Worm (Caenorhabditis elegans): ENCODE results near the gene srw-38.

Gene srw-38

DNA sequence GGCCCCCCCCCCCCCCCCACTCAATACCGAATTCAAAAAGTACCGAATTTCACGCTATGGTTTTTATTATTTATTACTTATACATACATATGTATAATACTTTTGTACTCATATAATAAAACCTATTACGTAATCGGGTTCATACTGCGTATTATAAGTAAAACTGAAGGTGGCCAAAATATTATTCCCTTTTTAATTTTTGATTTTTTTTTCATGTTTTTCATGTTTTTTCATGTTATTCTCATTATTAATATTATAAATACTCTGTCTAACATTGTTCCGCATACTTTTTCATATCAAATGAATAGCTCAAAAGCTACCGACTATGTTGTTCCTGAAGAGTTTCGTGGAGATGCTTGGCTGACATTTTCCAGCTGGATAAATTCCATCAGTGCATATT is at the start of gene srw-38:
Gene srw-38 (plus strand): TSS at position 301 of the 400 bp plus-strand sequence.
- TF ChIP-seq hmg-4 (GFP tag; optimal IDR thresholded peaks at IDR 0.05) (no peak), scrt-1 (GFP tag; IDR thresholded peaks at IDR 0.05) (no peak), F13C5.2 (tag; optimal IDR thresholded peaks at IDR 0.05) (no peak), ceh-13 (GFP tag; optimal IDR thresholded peaks at IDR 0.05) (no peak), tbx-37 (GFP tag; conservative IDR thresholded peaks at IDR 0.05) (no peak), flt-1 (GFP tag; IDR thresholded peaks at IDR 0.05) (no peak), tra-4 (tag; optimal IDR thresholded peaks at IDR 0.05) (no peak), ama-1 (optimal IDR thresholded peaks at IDR 0.05) (no peak), sea-1 (GFP tag; conservative IDR thresholded peaks at IDR 0.05) (no peak), B0310.2 (tag; optimal IDR thresholded peaks at IDR 0.05) (no peak), ceh-36 (tag; optimal IDR thresholded peaks at IDR 0.05) (no peak), ets-7 (tag; optimal IDR thresholded peaks at IDR 0.05) (no peak), hnd-1 (tag; optimal IDR thresholded peaks at IDR 0.05) (no peak), tbx-11 (GFP tag; IDR thresholded peaks at IDR 0.05) (no peak), pes-1 (GFP tag; IDR thresholded peaks at IDR 0.05) (no peak), hmbx-1 (tag; optimal IDR thresholded peaks at IDR 0.05) (no peak), aly-1 (tag; optimal IDR thresholded peaks at IDR 0.05) (no peak)

DNA sequence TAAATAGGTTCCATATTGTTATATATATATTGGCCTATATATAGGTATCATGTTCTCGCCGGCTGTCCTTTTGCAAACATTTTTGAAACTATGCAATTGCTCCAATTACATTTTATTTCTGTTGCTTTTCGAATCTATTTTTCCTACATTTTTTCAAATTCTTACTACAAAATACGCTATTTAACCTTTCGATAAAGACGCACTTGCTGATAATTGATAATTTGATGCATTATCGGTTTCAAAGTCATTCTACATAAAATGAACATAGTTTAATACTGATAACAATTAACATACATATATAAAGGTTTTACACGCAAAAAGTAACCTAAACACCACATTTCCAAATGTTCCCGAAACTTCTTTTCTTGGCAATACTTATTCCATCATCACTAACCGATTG is 47.9 kb upstream of the srw-38 start, which contains the start of gene clec-258:
Gene clec-258 (plus strand): TSS at position 81 of the 400 bp plus-strand sequence.
- TF ChIP-seq hmg-4 (GFP tag; optimal IDR thresholded peaks at IDR 0.05) (no peak), ets-7 (tag; optimal IDR thresholded peaks at IDR 0.05) (no peak), hmbx-1 (tag; optimal IDR thresholded peaks at IDR 0.05) (no peak), scrt-1 (GFP tag; IDR thresholded peaks at IDR 0.05) (no peak), ceh-36 (tag; optimal IDR thresholded peaks at IDR 0.05) (no peak), tbx-37 (GFP tag; conservative IDR thresholded peaks at IDR 0.05) (no peak), ceh-13 (GFP tag; optimal IDR thresholded peaks at IDR 0.05) (no peak), sea-1 (GFP tag; conservative IDR thresholded peaks at IDR 0.05) (no peak), F13C5.2 (tag; optimal IDR thresholded peaks at IDR 0.05) (no peak), pes-1 (GFP tag; IDR thresholded peaks at IDR 0.05) (no peak), tra-4 (tag; optimal IDR thresholded peaks at IDR 0.05) (no peak), hnd-1 (tag; optimal IDR thresholded peaks at IDR 0.05) (no peak)

DNA sequence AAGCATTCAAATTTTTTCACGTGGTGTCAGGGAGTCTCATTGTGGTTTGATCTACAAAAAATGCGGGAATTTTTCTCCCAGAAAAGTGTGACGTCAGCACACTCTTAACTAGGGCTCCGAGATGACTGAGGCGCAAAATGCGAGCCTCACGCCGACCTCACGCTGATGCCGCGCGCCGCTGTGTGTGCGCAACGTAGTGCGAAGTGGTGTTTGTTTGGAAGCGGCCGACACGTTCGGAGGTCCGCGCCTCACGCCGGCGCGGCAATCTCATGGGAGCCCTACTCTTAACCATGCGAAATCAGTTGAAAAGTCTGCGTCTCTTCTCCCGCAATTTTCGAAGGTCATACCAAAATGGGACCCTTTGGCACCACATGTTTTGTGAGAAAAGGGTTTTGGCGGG is 46.0 kb upstream of the srw-38 start:
- TF ChIP-seq aly-1 (tag; optimal IDR thresholded peaks at IDR 0.05) (no peak), hmg-4 (GFP tag; optimal IDR thresholded peaks at IDR 0.05) (no peak), flt-1 (GFP tag; IDR thresholded peaks at IDR 0.05) (no peak), tbx-37 (GFP tag; conservative IDR thresholded peaks at IDR 0.05) (no peak), B0310.2 (tag; optimal IDR thresholded peaks at IDR 0.05) (no peak), sea-1 (GFP tag; conservative IDR thresholded peaks at IDR 0.05) (no peak), hmbx-1 (tag; optimal IDR thresholded peaks at IDR 0.05) (no peak), ceh-13 (GFP tag; optimal IDR thresholded peaks at IDR 0.05) (no peak), ets-7 (tag; optimal IDR thresholded peaks at IDR 0.05) (no peak), scrt-1 (GFP tag; IDR thresholded peaks at IDR 0.05) (no peak), ceh-36 (tag; optimal IDR thresholded peaks at IDR 0.05) (no peak), pes-1 (GFP tag; IDR thresholded peaks at IDR 0.05) (no peak), hnd-1 (tag; optimal IDR thresholded peaks at IDR 0.05) (no peak), F13C5.2 (tag; optimal IDR thresholded peaks at IDR 0.05) (no peak), ama-1 (optimal IDR thresholded peaks at IDR 0.05) (no peak), tbx-11 (GFP tag; IDR thresholded peaks at IDR 0.05) (no peak), tra-4 (tag; optimal IDR thresholded peaks at IDR 0.05) (no peak)

DNA sequence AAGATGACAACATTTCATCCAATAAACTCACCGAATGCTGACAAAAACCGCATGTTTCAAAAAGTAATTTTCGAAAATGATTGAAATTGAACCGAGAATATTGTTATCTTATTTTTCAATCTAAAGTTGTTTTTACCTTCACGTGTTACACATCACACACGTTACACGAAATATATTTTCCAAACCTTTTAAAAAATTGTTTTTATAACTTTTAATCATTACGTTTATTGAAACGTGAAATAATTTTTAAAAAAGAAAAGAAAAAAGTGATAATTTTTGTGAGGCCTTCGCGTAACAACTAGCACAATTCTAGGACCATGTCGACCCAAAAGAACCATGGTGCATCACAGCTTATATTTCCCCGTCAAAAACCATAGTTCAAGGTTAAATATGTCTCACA is 41.3 kb upstream of the srw-38 start, which contains the start of gene M162.7:
Gene M162.7 (minus strand): TSS at position 101 of the 400 bp plus-strand sequence.
- TF ChIP-seq tbx-11 (GFP tag; IDR thresholded peaks at IDR 0.05) (no peak), hnd-1 (tag; optimal IDR thresholded peaks at IDR 0.05) (no peak), ama-1 (optimal IDR thresholded peaks at IDR 0.05) (no peak), ceh-36 (tag; optimal IDR thresholded peaks at IDR 0.05) (no peak), tbx-37 (GFP tag; conservative IDR thresholded peaks at IDR 0.05) (no peak), hmg-4 (GFP tag; optimal IDR thresholded peaks at IDR 0.05) (no peak), flt-1 (GFP tag; IDR thresholded peaks at IDR 0.05) (no peak), pes-1 (GFP tag; IDR thresholded peaks at IDR 0.05) (no peak)

DNA sequence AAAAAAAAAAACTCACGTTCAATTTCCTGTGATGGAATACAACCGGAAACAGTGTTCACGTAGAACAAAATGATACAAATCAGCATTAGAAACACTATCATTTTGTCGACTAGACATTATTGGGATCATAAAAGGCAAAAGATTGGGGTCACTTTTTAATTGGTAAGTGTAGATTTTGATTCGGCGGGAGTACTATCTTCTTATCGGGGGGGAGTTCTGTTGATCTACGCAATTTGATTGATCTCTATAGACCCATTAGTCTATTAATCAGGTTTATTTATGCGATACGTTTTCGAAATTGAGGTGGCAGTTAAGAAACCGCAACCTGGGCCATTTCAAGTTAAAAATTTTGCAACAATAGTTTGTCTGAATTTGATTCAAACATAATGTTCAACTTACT is 35.2 kb upstream of the srw-38 start, which contains the start of gene Y116F11B.2:
Gene Y116F11B.2 (minus strand): TSS at position 101 of the 400 bp plus-strand sequence.
- TF ChIP-seq tbx-11 (GFP tag; IDR thresholded peaks at IDR 0.05): no peak
- no peak for TF ChIP-seq aly-1 (tag; optimal IDR thresholded peaks at IDR 0.05)
- TF ChIP-seq B0310.2 (tag; optimal IDR thresholded peaks at IDR 0.05): no peak
- no peak for TF ChIP-seq ceh-13 (GFP tag; optimal IDR thresholded peaks at IDR 0.05)
- no peak for TF ChIP-seq pes-1 (GFP tag; IDR thresholded peaks at IDR 0.05)
- TF ChIP-seq flt-1 (GFP tag; IDR thresholded peaks at IDR 0.05): no peak
- no peak for TF ChIP-seq hnd-1 (tag; optimal IDR thresholded peaks at IDR 0.05)
- no peak for TF ChIP-seq ceh-36 (tag; optimal IDR thresholded peaks at IDR 0.05)
- TF ChIP-seq F13C5.2 (tag; optimal IDR thresholded peaks at IDR 0.05): no peak
- no peak for TF ChIP-seq tbx-37 (GFP tag; conservative IDR thresholded peaks at IDR 0.05)
- TF ChIP-seq scrt-1 (GFP tag; IDR thresholded peaks at IDR 0.05): no peak
- no peak for TF ChIP-seq sea-1 (GFP tag; conservative IDR thresholded peaks at IDR 0.05)
- no peak for TF ChIP-seq hmg-4 (GFP tag; optimal IDR thresholded peaks at IDR 0.05)
- TF ChIP-seq ets-7 (tag; optimal IDR thresholded peaks at IDR 0.05): no peak
- no peak for TF ChIP-seq ama-1 (optimal IDR thresholded peaks at IDR 0.05)
- TF ChIP-seq hmbx-1 (tag; optimal IDR thresholded peaks at IDR 0.05): no peak
- TF ChIP-seq tra-4 (tag; optimal IDR thresholded peaks at IDR 0.05): no peak

DNA sequence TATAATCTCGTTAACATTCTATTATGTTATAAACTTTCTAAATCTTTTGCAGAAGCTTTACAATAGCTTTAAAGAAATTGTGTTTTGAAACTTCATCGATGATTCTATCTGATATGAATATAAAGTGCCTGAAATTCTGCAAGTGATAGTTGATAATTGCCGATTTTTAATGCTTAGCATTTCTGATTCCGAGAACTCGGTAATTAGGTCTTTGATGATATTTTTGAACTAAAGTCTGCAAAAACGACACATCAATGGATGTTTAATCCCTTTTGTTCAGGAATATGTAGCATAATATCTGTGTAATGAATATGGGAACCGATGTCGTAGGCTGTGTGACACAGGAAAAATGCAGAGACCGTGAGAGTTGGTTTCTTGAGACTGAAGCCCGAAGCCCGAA is 33.4 kb upstream of the srw-38 start:
- no peak for TF ChIP-seq F13C5.2 (tag; optimal IDR thresholded peaks at IDR 0.05)
- no peak for TF ChIP-seq B0310.2 (tag; optimal IDR thresholded peaks at IDR 0.05)
- no peak for TF ChIP-seq aly-1 (tag; optimal IDR thresholded peaks at IDR 0.05)
- no peak for TF ChIP-seq hmbx-1 (tag; optimal IDR thresholded peaks at IDR 0.05)
- TF ChIP-seq sea-1 (GFP tag; conservative IDR thresholded peaks at IDR 0.05): no peak
- no peak for TF ChIP-seq scrt-1 (GFP tag; IDR thresholded peaks at IDR 0.05)
- TF ChIP-seq tra-4 (tag; optimal IDR thresholded peaks at IDR 0.05): no peak
- TF ChIP-seq ceh-36 (tag; optimal IDR thresholded peaks at IDR 0.05): no peak
- TF ChIP-seq ama-1 (optimal IDR thresholded peaks at IDR 0.05): no peak
- TF ChIP-seq ceh-13 (GFP tag; optimal IDR thresholded peaks at IDR 0.05): no peak
- TF ChIP-seq tbx-37 (GFP tag; conservative IDR thresholded peaks at IDR 0.05): no peak
- TF ChIP-seq ets-7 (tag; optimal IDR thresholded peaks at IDR 0.05): no peak
- no peak for TF ChIP-seq flt-1 (GFP tag; IDR thresholded peaks at IDR 0.05)

DNA sequence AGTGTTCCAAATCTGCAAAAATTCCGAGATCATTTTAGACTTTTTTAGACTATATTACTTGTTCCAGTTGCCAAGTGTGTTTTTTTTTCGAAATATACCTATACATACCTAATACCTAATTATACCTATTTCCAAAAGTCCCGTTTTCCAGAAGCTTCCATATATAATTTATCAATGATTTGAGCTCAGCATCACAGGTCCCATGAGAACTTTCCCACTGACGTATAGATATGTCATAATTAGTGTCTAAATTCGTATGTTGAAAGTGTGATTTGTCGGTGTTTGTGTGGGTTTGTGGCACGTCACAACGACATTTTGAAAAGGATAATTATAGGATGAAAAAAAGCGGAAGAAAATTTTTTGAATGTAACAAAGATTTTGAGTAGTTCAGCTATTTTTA is 30.7 kb upstream of the srw-38 start:
- TF ChIP-seq tra-4 (tag; optimal IDR thresholded peaks at IDR 0.05) (no peak), F13C5.2 (tag; optimal IDR thresholded peaks at IDR 0.05) (no peak), aly-1 (tag; optimal IDR thresholded peaks at IDR 0.05) (no peak), ets-7 (tag; optimal IDR thresholded peaks at IDR 0.05) (no peak), ama-1 (optimal IDR thresholded peaks at IDR 0.05) (no peak), tbx-11 (GFP tag; IDR thresholded peaks at IDR 0.05) (no peak), tbx-37 (GFP tag; conservative IDR thresholded peaks at IDR 0.05) (no peak), flt-1 (GFP tag; IDR thresholded peaks at IDR 0.05) (no peak), hmbx-1 (tag; optimal IDR thresholded peaks at IDR 0.05) (no peak), scrt-1 (GFP tag; IDR thresholded peaks at IDR 0.05) (no peak), B0310.2 (tag; optimal IDR thresholded peaks at IDR 0.05) (no peak), hnd-1 (tag; optimal IDR thresholded peaks at IDR 0.05) (no peak), sea-1 (GFP tag; conservative IDR thresholded peaks at IDR 0.05) (no peak)

All from whole organism, early embryonic.